Fruit fly (Drosophila melanogaster) whole organism, embryonic: ENCODE measurements around the gene Kah.

Source experiments
- ATbp ChIP-seq: fragments of 200-800 bp; sonication (Bioruptor generic); optimal IDR thresholded peaks from 2 replicates; lab custom pipeline; 2017; ENCODE audit warnings: missing biosample characterization, mild to moderate bottlenecking, missing genetic modification characterization, missing genetic modification reagents
- Ada2b ChIP-seq: fragments of 200-800 bp; sonication (Bioruptor generic); IDR thresholded peaks from 2 replicates; pipeline ENCODE4 v1.3.6; 2022; ENCODE audit warnings: missing biosample characterization, missing genetic modification characterization
- CG11085 ChIP-seq: fragments of 200-800 bp; sonication (Bioruptor generic); IDR thresholded peaks from 2 replicates; pipeline ENCODE4 v1.3.6; 2022; ENCODE audit warnings: missing biosample characterization, missing genetic modification characterization
- CG11398 ChIP-seq: fragments of 200-800 bp; sonication (Bioruptor generic); optimal IDR thresholded peaks from 2 replicates; lab custom pipeline; 2016; ENCODE audit warnings: missing biosample characterization, missing genetic modification characterization
- CG15073 ChIP-seq: fragments of 200-800 bp; sonication (Bioruptor generic); optimal IDR thresholded peaks from 2 replicates; lab custom pipeline; 2016; ENCODE audit warnings: missing biosample characterization, missing genetic modification characterization
- CG1603 ChIP-seq: fragments of 200-800 bp; sonication (Bioruptor generic); optimal IDR thresholded peaks from 2 replicates; lab custom pipeline; 2019; ENCODE audit warnings: missing biosample characterization, mild to moderate bottlenecking, missing genetic modification characterization, moderate library complexity
- CG17361 ChIP-seq: fragments of 200-800 bp; sonication (Bioruptor generic); IDR thresholded peaks from 3 replicates; pipeline ENCODE4 v1.3.6; 2022; ENCODE audit warnings: missing biosample characterization, missing genetic modification characterization
- CG17612 ChIP-seq: fragments of 200-800 bp; sonication (Bioruptor generic); IDR thresholded peaks from 2 replicates; pipeline ENCODE4 v1.3.6; 2022; ENCODE audit warnings: missing biosample characterization, missing genetic modification characterization
- CG1792 ChIP-seq: fragments of 200-800 bp; sonication (Bioruptor generic); optimal IDR thresholded peaks from 2 replicates; lab custom pipeline; 2016; ENCODE audit warnings: missing biosample characterization, missing genetic modification characterization
- CG1832 ChIP-seq: fragments of 200-800 bp; sonication (Bioruptor generic); optimal IDR thresholded peaks from 2 replicates; lab custom pipeline; 2017; ENCODE audit warnings: missing biosample characterization, mild to moderate bottlenecking, missing genetic modification characterization, inconsistent platforms
- CG3995 ChIP-seq: fragments of 200-800 bp; sonication (Bioruptor generic); optimal IDR thresholded peaks from 3 replicates; lab custom pipeline; 2016; ENCODE audit warnings: missing biosample characterization, missing genetic modification characterization
- CG4328 ChIP-seq: fragments of 200-800 bp; sonication (Bioruptor generic); optimal IDR thresholded peaks from 3 replicates; lab custom pipeline; 2017; ENCODE audit warnings: missing biosample characterization, missing genetic modification reagents, missing genetic modification characterization
- CG6813 ChIP-seq: fragments of 200-800 bp; sonication (Bioruptor generic); optimal IDR thresholded peaks from 2 replicates; lab custom pipeline; 2017; ENCODE audit warnings: missing biosample characterization, missing genetic modification characterization, mild to moderate bottlenecking, moderate library complexity, missing genetic modification reagents
- CG8478 ChIP-seq: fragments of >200 bp; optimal IDR thresholded peaks from 2 replicates; lab custom pipeline; 2018
- CG9797 ChIP-seq: fragments of 200-800 bp; sonication (Bioruptor generic); optimal IDR thresholded peaks from 3 replicates; lab custom pipeline; 2018; ENCODE audit warnings: missing biosample characterization, mild to moderate bottlenecking, missing genetic modification characterization
- CG9932 ChIP-seq: fragments of 200-800 bp; sonication (Bioruptor generic); IDR thresholded peaks from 2 replicates; pipeline ENCODE4 v1.3.6; 2022; ENCODE audit warnings: missing biosample characterization, missing genetic modification characterization
- Camta ChIP-seq: fragments of 200-800 bp; sonication (Bioruptor generic); optimal IDR thresholded peaks from 2 replicates; lab custom pipeline; 2016; ENCODE audit warnings: missing biosample characterization, missing genetic modification characterization
- CoRest ChIP-seq: fragments of 200-800 bp; sonication (Bioruptor generic); optimal IDR thresholded peaks from 3 replicates; lab custom pipeline; 2018; ENCODE audit warnings: missing biosample characterization, mild to moderate bottlenecking, missing genetic modification characterization, moderate library complexity
- Dll ChIP-seq: fragments of 200-800 bp; sonication (Bioruptor generic); IDR thresholded peaks from 4 replicates; pipeline ENCODE4 v1.3.6; 2022; ENCODE audit warnings: missing biosample characterization, missing genetic modification characterization; ENCODE audit not compliant: partially characterized antibody
- H2.0 ChIP-seq: fragments of 200-800 bp; sonication (Bioruptor generic); IDR thresholded peaks from 2 replicates; pipeline ENCODE4 v1.3.6; 2022; ENCODE audit warnings: missing biosample characterization, missing genetic modification characterization
- HLH3B ChIP-seq: fragments of 200-800 bp; sonication (Bioruptor generic); IDR thresholded peaks from 2 replicates; pipeline ENCODE4 v1.3.6; 2022; ENCODE audit warnings: missing biosample characterization, missing genetic modification characterization
- Hr51 ChIP-seq, 2 experiments: fragments of 200-800 bp; sonication (Bioruptor generic); optimal IDR thresholded peaks; 2 replicates in 1 of 2; 3 replicates in 1 of 2; lab custom pipeline; 2016 to 2018; ENCODE audit warnings: missing biosample characterization in 2 of 2, missing genetic modification characterization in 2 of 2, mild to moderate bottlenecking in 1 of 2, moderate library complexity in 1 of 2
- Lpt ChIP-seq: fragments of >200 bp; optimal IDR thresholded peaks from 2 replicates; lab custom pipeline; 2018; ENCODE audit warnings: missing biosample characterization, missing genetic modification characterization
- NFAT ChIP-seq: fragments of 200-800 bp; sonication (Bioruptor generic); IDR thresholded peaks from 2 replicates; pipeline ENCODE4 v1.3.6; 2022; ENCODE audit warnings: missing biosample characterization, missing genetic modification characterization
- Nf-YB ChIP-seq: fragments of 200-800 bp; sonication (Bioruptor generic); optimal IDR thresholded peaks from 3 replicates; lab custom pipeline; 2019; ENCODE audit warnings: missing biosample characterization, mild to moderate bottlenecking, missing genetic modification characterization, moderate library complexity
- Scr ChIP-seq: fragments of 200-800 bp; sonication (Bioruptor generic); IDR thresholded peaks from 2 replicates; pipeline ENCODE4 v1.3.6; 2022; ENCODE audit warnings: missing biosample characterization, missing genetic modification characterization; ENCODE audit not compliant: partially characterized antibody
- Sin3A ChIP-seq: fragments of >200 bp; optimal IDR thresholded peaks from 2 replicates; lab custom pipeline; 2018
- TFAM ChIP-seq: fragments of 200-800 bp; sonication (Bioruptor generic); optimal IDR thresholded peaks from 2 replicates; lab custom pipeline; 2017; ENCODE audit warnings: missing biosample characterization, missing genetic modification characterization, inconsistent platforms
- caup ChIP-seq: fragments of 200-800 bp; sonication (Bioruptor generic); optimal IDR thresholded peaks from 3 replicates; lab custom pipeline; 2017; ENCODE audit warnings: missing biosample characterization, mild to moderate bottlenecking, missing genetic modification characterization, moderate library complexity; ENCODE audit not compliant: severe bottlenecking
- crol ChIP-seq: fragments of 200-800 bp; sonication (Bioruptor generic); IDR thresholded peaks from 2 replicates; pipeline ENCODE4 v1.3.6; 2022; ENCODE audit warnings: missing biosample characterization, missing genetic modification characterization
- dmrt11E ChIP-seq: fragments of 200-800 bp; sonication (Bioruptor generic); optimal IDR thresholded peaks from 3 replicates; lab custom pipeline; 2018; ENCODE audit warnings: missing biosample characterization, mild to moderate bottlenecking, missing genetic modification characterization, moderate library complexity
- dmrt99B ChIP-seq: fragments of 200-800 bp; sonication (Bioruptor generic); optimal IDR thresholded peaks from 2 replicates; lab custom pipeline; 2018; ENCODE audit warnings: missing biosample characterization, mild to moderate bottlenecking, missing genetic modification characterization, moderate library complexity
- gcm2 ChIP-seq: fragments of 200-800 bp; sonication (Bioruptor generic); optimal IDR thresholded peaks from 2 replicates; lab custom pipeline; 2016; ENCODE audit warnings: missing biosample characterization, missing genetic modification characterization
- grau ChIP-seq: fragments of 200-800 bp; optimal IDR thresholded peaks from 3 replicates; lab custom pipeline; 2019; ENCODE audit warnings: missing biosample characterization, mild to moderate bottlenecking, missing genetic modification characterization, moderate library complexity
- insv ChIP-seq, 2 experiments: fragments of 200-800 bp; sonication (Bioruptor generic); optimal IDR thresholded peaks; 3 replicates each; lab custom pipeline; 2016 to 2018; ENCODE audit warnings: missing biosample characterization in 2 of 2, missing genetic modification characterization in 2 of 2
- inv ChIP-seq: fragments of 200-800 bp; sonication (Bioruptor generic); IDR thresholded peaks from 2 replicates; pipeline ENCODE4 v1.3.6; 2022; ENCODE audit warnings: missing biosample characterization, missing genetic modification characterization; ENCODE audit not compliant: partially characterized antibody
- jumu ChIP-seq: fragments of 200-800 bp; sonication (Bioruptor generic); optimal IDR thresholded peaks from 3 replicates; lab custom pipeline; 2016; ENCODE audit warnings: missing biosample characterization, missing genetic modification characterization
- maf-S ChIP-seq: fragments of 200-800 bp; sonication (Bioruptor generic); optimal IDR thresholded peaks from 2 replicates; lab custom pipeline; 2016; ENCODE audit warnings: missing biosample characterization, missing genetic modification characterization
- mirr ChIP-seq: fragments of 200-800 bp; sonication (Bioruptor generic); optimal IDR thresholded peaks from 3 replicates; lab custom pipeline; 2018; ENCODE audit warnings: missing biosample characterization, mild to moderate bottlenecking, missing genetic modification characterization
- nau ChIP-seq: fragments of 200-800 bp; sonication (Bioruptor generic); optimal IDR thresholded peaks from 3 replicates; lab custom pipeline; 2017; ENCODE audit warnings: missing biosample characterization, mild to moderate bottlenecking, missing genetic modification characterization, missing genetic modification reagents
- otp ChIP-seq: fragments of 200-800 bp; sonication (Bioruptor generic); IDR thresholded peaks from 3 replicates; pipeline ENCODE4, ENCODE4 v1.3.6; 2022; ENCODE audit warnings: missing biosample characterization, missing genetic modification characterization
- pros ChIP-seq: fragments of 200-800 bp; sonication (Bioruptor generic); optimal IDR thresholded peaks from 3 replicates; lab custom pipeline; 2019; ENCODE audit warnings: missing biosample characterization, mild to moderate bottlenecking, missing genetic modification characterization, moderate library complexity
- row ChIP-seq: fragments of 200-800 bp; sonication (Bioruptor generic); IDR thresholded peaks from 3 replicates; pipeline ENCODE4 v1.3.6; 2022; ENCODE audit warnings: missing biosample characterization, missing genetic modification characterization
- shn ChIP-seq: fragments of 200-800 bp; sonication (Bioruptor generic); optimal IDR thresholded peaks from 3 replicates; lab custom pipeline; 2016; ENCODE audit warnings: missing biosample characterization, missing genetic modification characterization
- sob ChIP-seq: fragments of 200-800 bp; sonication (Bioruptor generic); IDR thresholded peaks from 2 replicates; pipeline ENCODE4 v1.3.6; 2022; ENCODE audit warnings: missing biosample characterization, missing genetic modification characterization
- ssp ChIP-seq: fragments of 200-800 bp; sonication (Bioruptor generic); IDR thresholded peaks from 2 replicates; pipeline ENCODE4 v1.3.6; 2022; ENCODE audit warnings: missing biosample characterization, missing genetic modification characterization
- stc ChIP-seq: fragments of 200-800 bp; sonication (Bioruptor generic); IDR thresholded peaks from 2 replicates; pipeline ENCODE4 v1.3.6; 2022; ENCODE audit warnings: missing biosample characterization, missing genetic modification characterization
- vfl ChIP-seq: fragments of 200-800 bp; sonication (Bioruptor generic); optimal IDR thresholded peaks from 2 replicates; lab custom pipeline; 2016; ENCODE audit warnings: missing biosample characterization, missing genetic modification characterization
- wek ChIP-seq: fragments of 200-800 bp; sonication (Bioruptor generic); optimal IDR thresholded peaks from 3 replicates; lab custom pipeline; 2018; ENCODE audit warnings: missing biosample characterization, mild to moderate bottlenecking, missing genetic modification characterization, moderate library complexity

Gene Kah

DNA sequence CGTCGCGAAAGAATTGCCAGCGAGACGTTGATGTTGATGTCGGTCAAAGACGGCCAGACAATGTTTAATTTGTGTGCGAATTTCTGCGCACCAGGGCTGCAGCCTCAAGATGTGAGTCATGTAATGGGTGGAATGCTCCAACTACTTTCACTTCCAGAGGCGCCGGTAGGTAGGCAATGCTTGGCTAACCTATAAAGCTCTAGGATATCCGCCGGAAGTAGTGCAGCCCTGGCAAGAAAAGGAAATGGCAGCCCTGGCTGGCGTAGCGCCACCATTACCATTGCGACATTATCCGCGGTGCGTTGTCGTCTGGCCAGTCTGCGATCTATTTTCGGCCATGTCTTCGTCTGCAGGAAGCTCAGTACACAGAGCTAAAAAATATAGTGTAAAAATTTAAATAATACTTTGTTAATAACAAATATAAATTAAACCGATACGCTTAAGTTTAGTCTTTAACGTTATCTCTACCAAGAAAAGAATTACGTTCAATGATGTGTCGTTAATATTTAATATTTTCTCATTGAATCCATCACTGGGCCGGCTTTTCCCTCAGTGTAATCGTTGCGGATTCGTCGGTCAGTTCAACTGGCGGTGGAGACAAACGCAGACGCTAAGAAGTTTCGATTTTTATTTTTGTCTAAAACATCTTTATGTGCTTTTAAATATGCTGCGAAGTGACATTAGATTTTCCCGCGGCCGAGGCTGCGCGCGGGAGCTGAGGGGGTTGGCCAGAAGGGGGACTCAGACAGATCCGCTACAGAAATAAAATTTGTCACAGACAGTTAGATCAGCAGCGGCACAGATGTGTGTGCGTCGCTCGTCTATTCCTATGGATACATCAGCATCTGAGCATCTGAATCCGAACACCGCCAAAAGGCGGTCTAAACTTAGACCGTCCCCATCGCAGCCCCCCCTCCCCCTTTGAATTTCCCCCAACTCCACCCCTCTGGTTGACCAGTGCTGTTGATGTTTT, 22.9 kb upstream of the Kah start (continued):
- TF ChIP-seq CG8478 (no peak), Dll (GFP tag; lab: Robert Waterston, UW) (no peak), insv (GFP tag; optimal IDR thresholded peaks at IDR 0.05; lab: Kevin White, UChicago) (peak; percentile 16 to 36), Nf-YB (GFP tag; lab: Kevin White, UChicago) (peak; percentile 32), CG17612 (GFP tag; lab: Robert Waterston, UW) (peak; percentile 60; the same call in 1 of the 2 replicates), pros (no peak), CoRest (tag; lab: Kevin White, UChicago) (peak; percentile 74), NFAT (peak; percentile 72; the same call in 1 of the 2 replicates), ATbp (GFP tag; lab: Kevin White, UChicago) (peak; percentile 59), gcm2 (peak; percentile 11), crol (GFP tag; lab: Robert Waterston, UW) (peak; percentile 70), Sin3A (no peak), CG1832 (GFP tag; lab: Kevin White, UChicago) (no peak), CG11398 (GFP tag; lab: Kevin White, UChicago) (peak; percentile 41), sob (GFP tag; lab: Robert Waterston, UW) (peak; percentile 74), mirr (GFP tag; lab: Kevin White, UChicago) (peak; percentile 83), otp (GFP tag; lab: Robert Waterston, UW) (peak; percentile 73; the same call in 2 of the 3 replicates), ssp (GFP tag; lab: Robert Waterston, UW) (peak; percentile 52), CG1603 (tag; lab: Kevin White, UChicago) (peak; percentile 77), dmrt99B (tag; lab: Kevin White, UChicago) (peak; percentile 68), CG4328 (peak; percentile 89), CG1792 (GFP tag; lab: Kevin White, UChicago) (peak; percentile 44), TFAM (GFP tag; lab: Kevin White, UChicago) (no peak), H2.0 (peak; percentile 55; the same call in 1 of the 2 replicates), caup (GFP tag; lab: Kevin White, UChicago) (peak; percentile 81), jumu (GFP tag; lab: Kevin White, UChicago) (peak; percentile 66), CG6813 (GFP tag; lab: Kevin White, UChicago) (peak; percentile 57), row (peak; percentile 72), stc (peak; percentile 75), vfl (peak; percentile 9), CG11085 (GFP tag; lab: Robert Waterston, UW) (peak; percentile 77), Ada2b (peak; percentile 68), nau (peak; percentile 52), dmrt11E (peak; percentile 19), inv (GFP tag; lab: Robert Waterston, UW) (no peak), maf-S (peak; percentile 53), CG9797 (GFP tag; lab: Kevin White, UChicago) (no peak), CG15073 (GFP tag; lab: Kevin White, UChicago) (no peak), CG9932 (peak; percentile 82), Hr51 (GFP tag; optimal IDR thresholded peaks at IDR 0.05; lab: Kevin White, UChicago) (peak; percentile 51 to 76), CG17361 (peak; percentile 71), wek (GFP tag; lab: Kevin White, UChicago) (peak; percentile 75), Lpt (no peak), shn (GFP tag; lab: Kevin White, UChicago) (peak; percentile 59), grau (tag; lab: Kevin White, UChicago) (peak; percentile 67), Camta (GFP tag; lab: Kevin White, UChicago) (peak; percentile 42), CG3995 (GFP tag; lab: Kevin White, UChicago) (peak; percentile 43), Scr (GFP tag; lab: Robert Waterston, UW) (no peak), HLH3B (peak; percentile 49)
